Worm (Caenorhabditis elegans) whole organism, L4/young adult: ENCODE measurements around the gene shpk-1.

Source experiments
- W03F9.2 ChIP-seq: fragments of 150-350 bp; optimal IDR thresholded peaks from 2 replicates; lab custom pipeline; 2014; ENCODE audit warnings: missing biosample characterization, missing genetic modification characterization
- dao-5 ChIP-seq: sonication (generic microtip); optimal IDR thresholded peaks from 2 replicates; lab custom pipeline; 2016; ENCODE audit warnings: missing genotype, missing genetic modification characterization, moderate library complexity, missing compliant biosample characterization
- him-1 ChIP-seq: sonication (generic microtip); optimal IDR thresholded peaks from 2 replicates; lab custom pipeline; 2016; ENCODE audit warnings: missing genotype, missing genetic modification reagents, missing genetic modification characterization, missing compliant biosample characterization

DNA sequence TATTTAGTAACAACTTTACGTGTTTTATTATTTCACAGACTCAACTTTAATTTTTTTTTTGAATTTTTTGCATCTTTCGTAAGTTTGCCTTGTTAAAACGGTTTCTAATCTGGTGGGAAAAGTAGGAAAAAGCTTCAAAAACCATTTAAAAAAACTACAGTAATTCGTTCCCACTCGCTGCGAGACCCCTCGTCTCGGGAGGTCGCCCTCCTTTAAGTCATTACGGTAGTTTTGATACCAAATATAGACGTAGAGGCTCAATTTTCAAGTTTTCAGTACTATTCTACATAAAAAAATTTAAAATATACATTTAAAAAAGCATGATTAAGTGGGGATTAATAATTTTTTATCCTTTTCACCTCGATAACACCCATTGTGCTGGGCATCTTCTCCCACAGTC, 33.0 kb downstream of the shpk-1 start:
- TF ChIP-seq W03F9.2 (tag; lab: Kevin White, UChicago) (no peak), dao-5 (tag; lab: Kevin White, UChicago) (no peak), him-1 (tag; lab: Kevin White, UChicago) (no peak)
